Worm (Caenorhabditis elegans) whole organism, L3 larva: Measurements from ENCODE around the gene idpc-5.

ENCODE experiments used
- R02D3.7 ChIP-seq: fragments of 150-350 bp; optimal IDR thresholded peaks from 2 replicates; lab custom pipeline; 2014; ENCODE audit warnings: missing biosample characterization, missing genetic modification characterization
- jun-1 ChIP-seq: fragments of 150-350 bp; optimal IDR thresholded peaks from 2 replicates; lab custom pipeline; 2014; ENCODE audit warnings: missing biosample characterization, missing genetic modification reagents, missing genetic modification characterization
- sea-2 ChIP-seq: fragments of 150-350 bp; sonication (generic microtip); optimal IDR thresholded peaks from 4 replicates; lab custom pipeline; 2014; ENCODE audit warnings: missing biosample characterization, missing genetic modification reagents, missing genetic modification characterization
- unc-62 ChIP-seq: fragments of 150-350 bp; sonication (generic microtip); optimal IDR thresholded peaks from 4 replicates; lab custom pipeline; 2014; ENCODE audit warnings: missing biosample characterization, missing genetic modification reagents, missing genetic modification characterization

ce11 chrV:9608256-9608655, 14.5 kb downstream of the idpc-5 start, which contains the start of gene dop-2:
- no peak for TF ChIP-seq R02D3.7 (tag; lab: Kevin White, UChicago)
- no peak for TF ChIP-seq jun-1 (tag; lab: Kevin White, UChicago)
- no peak for TF ChIP-seq unc-62 (GFP tag; lab: Kevin White, UChicago)
- TF ChIP-seq sea-2 (GFP tag; lab: Kevin White, UChicago): no peak
